Worm (Caenorhabditis elegans): Measurements from ENCODE around the gene Y75B8A.7.

- TF ChIP-seq lsy-2 (tag; optimal IDR thresholded peaks at IDR 0.05) (no peak), lin-13 (tag; optimal IDR thresholded peaks at IDR 0.05) (no peak), unc-62 (GFP tag; optimal IDR thresholded peaks at IDR 0.05) (no peak), unc-39 (tag; optimal IDR thresholded peaks at IDR 0.05) (no peak), mep-1 (tag; optimal IDR thresholded peaks at IDR 0.05) (no peak), snpc-4 (tag; optimal IDR thresholded peaks at IDR 0.05) (no peak), nhr-237 (tag; optimal IDR thresholded peaks at IDR 0.05) (no peak), blmp-1 (tag; optimal IDR thresholded peaks at IDR 0.05) (no peak), mab-5 (tag; optimal IDR thresholded peaks at IDR 0.05) (no peak), mls-2 (tag; optimal IDR thresholded peaks at IDR 0.05) (no peak), nhr-28 (tag; optimal IDR thresholded peaks at IDR 0.05) (no peak), pha-4 (tag; optimal IDR thresholded peaks at IDR 0.05) (no peak), ztf-11 (tag; optimal IDR thresholded peaks at IDR 0.05) (no peak)
Measured at ce11 chrIII:12137515-12137914, 15.2 kb upstream of the Y75B8A.7 start.
